Worm (Caenorhabditis elegans) whole organism, L1 larva: ENCODE measurements around the gene col-42.

ENCODE experiments used
- F16B12.6 ChIP-seq: fragments of 150-350 bp; optimal IDR thresholded peaks from 2 replicates; lab custom pipeline; 2014; ENCODE audit warnings: missing biosample characterization, missing genetic modification characterization
- Y116A8C.19 ChIP-seq: sonication (generic microtip); optimal IDR thresholded peaks from 2 replicates; lab custom pipeline; 2016; ENCODE audit warnings: missing compliant biosample characterization, missing genetic modification characterization, borderline replicate concordance
- ceh-88 ChIP-seq: fragments of 200-800 bp; sonication (Bioruptor generic); IDR thresholded peaks from 2 replicates; pipeline ENCODE4 v1.3.6; 2022; ENCODE audit warnings: missing genetic modification characterization, missing compliant biosample characterization
- ces-1 ChIP-seq: fragments of 150-350 bp; optimal IDR thresholded peaks from 2 replicates; lab custom pipeline; 2014; ENCODE audit warnings: missing biosample characterization, missing genetic modification reagents, missing genetic modification characterization
- dsc-1 ChIP-seq: sonication (generic microtip); optimal IDR thresholded peaks from 2 replicates; lab custom pipeline; 2016; ENCODE audit warnings: mild to moderate bottlenecking, missing genetic modification characterization, missing compliant biosample characterization
- efl-1 ChIP-seq, 4 experiments: fragments of 150-350 bp; optimal IDR thresholded peaks in 3 of 4; peaks in 1 of 4; 1 replicate in 1 of 4; 2 replicates in 3 of 4; lab custom pipeline; 2014; ENCODE audit warnings: missing biosample characterization in 2 of 4, missing genetic modification characterization in 2 of 4, missing genetic modification reagents in 2 of 4
- egl-13 ChIP-seq: sonication (generic microtip); optimal IDR thresholded peaks from 2 replicates; lab custom pipeline; 2016; ENCODE audit warnings: missing genotype, missing genetic modification reagents, missing genetic modification characterization, missing compliant biosample characterization
- elt-3 ChIP-seq, 6 experiments: fragments of 150-350 bp in 1 of 6; sonication (generic microtip); optimal IDR thresholded peaks; 2 replicates each; lab custom pipeline; 2017 to 2018; ENCODE audit warnings: missing biosample characterization in 6 of 6, missing genetic modification characterization in 6 of 6, inconsistent platforms in 1 of 6
- fkh-8 ChIP-seq: sonication (generic microtip); optimal IDR thresholded peaks from 2 replicates; lab custom pipeline; 2016; ENCODE audit warnings: mild to moderate bottlenecking, missing genetic modification characterization, missing compliant biosample characterization
- hlh-17 ChIP-seq: fragments of 200-800 bp; sonication (Bioruptor generic); optimal IDR thresholded peaks from 2 replicates; lab custom pipeline; 2018; ENCODE audit warnings: missing genetic modification characterization, mild to moderate bottlenecking, missing compliant biosample characterization, moderate library complexity, borderline replicate concordance
- irx-1 ChIP-seq: sonication (generic microtip); optimal IDR thresholded peaks from 2 replicates; lab custom pipeline; 2016; ENCODE audit warnings: missing genetic modification characterization, missing compliant biosample characterization
- isw-1 ChIP-seq: fragments of 200-800 bp; sonication (Bioruptor generic); IDR thresholded peaks from 2 replicates; pipeline ENCODE4 v1.3.6; 2022; ENCODE audit warnings: missing genetic modification characterization, missing compliant biosample characterization
- lin-13 ChIP-seq: fragments of 150-350 bp; optimal IDR thresholded peaks from 2 replicates; lab custom pipeline; 2014; ENCODE audit warnings: missing biosample characterization, missing genetic modification reagents, missing genetic modification characterization
- lin-15B ChIP-seq: fragments of 150-350 bp; sonication (generic microtip); optimal IDR thresholded peaks from 3 replicates; lab custom pipeline; 2014; ENCODE audit warnings: missing biosample characterization, missing genetic modification characterization
- lsy-2 ChIP-seq, 2 experiments: fragments of 150-350 bp; optimal IDR thresholded peaks; 2 replicates each; lab custom pipeline; 2014; ENCODE audit warnings: missing biosample characterization in 2 of 2, missing genetic modification characterization in 2 of 2
- mdl-1 ChIP-seq, 2 experiments: fragments of 150-350 bp; optimal IDR thresholded peaks; 2 replicates each; lab custom pipeline; 2014 to 2017; ENCODE audit warnings: missing biosample characterization in 2 of 2, missing genetic modification characterization in 2 of 2, inconsistent platforms in 1 of 2
- mef-2 ChIP-seq: fragments of 150-350 bp; optimal IDR thresholded peaks from 2 replicates; lab custom pipeline; 2014; ENCODE audit warnings: missing biosample characterization, missing genetic modification characterization
- mep-1 ChIP-seq: fragments of 150-350 bp; optimal IDR thresholded peaks from 2 replicates; lab custom pipeline; 2014; ENCODE audit warnings: missing biosample characterization, missing genetic modification characterization
- nhr-11 ChIP-seq: fragments of 150-350 bp; optimal IDR thresholded peaks from 2 replicates; lab custom pipeline; 2014; ENCODE audit warnings: missing biosample characterization, missing genetic modification characterization
- nhr-12 ChIP-seq: sonication (generic microtip); optimal IDR thresholded peaks from 2 replicates; lab custom pipeline; 2017; ENCODE audit warnings: missing biosample characterization, missing genetic modification characterization
- nhr-20 ChIP-seq: sonication (generic microtip); optimal IDR thresholded peaks from 2 replicates; lab custom pipeline; 2016; ENCODE audit warnings: mild to moderate bottlenecking, missing genetic modification characterization, missing compliant biosample characterization
- nhr-47 ChIP-seq: sonication (generic microtip); optimal IDR thresholded peaks from 2 replicates; lab custom pipeline; 2016; ENCODE audit warnings: mild to moderate bottlenecking, missing genetic modification characterization, moderate library complexity, missing compliant biosample characterization
- nhr-71 ChIP-seq: sonication (generic microtip); optimal IDR thresholded peaks from 2 replicates; lab custom pipeline; 2016; ENCODE audit warnings: mild to moderate bottlenecking, missing genetic modification characterization, moderate library complexity, missing compliant biosample characterization
- nhr-90 ChIP-seq: sonication (generic microtip); optimal IDR thresholded peaks from 2 replicates; lab custom pipeline; 2016; ENCODE audit warnings: mild to moderate bottlenecking, missing genetic modification characterization, missing compliant biosample characterization; ENCODE audit not compliant: poor library complexity
- pax-3 ChIP-seq: fragments of 200-800 bp; sonication (Bioruptor generic); optimal IDR thresholded peaks from 2 replicates; lab custom pipeline; 2018; ENCODE audit warnings: mild to moderate bottlenecking, missing genetic modification characterization, moderate library complexity, missing compliant biosample characterization
- snpc-4 ChIP-seq: fragments of 150-350 bp; optimal IDR thresholded peaks from 2 replicates; lab custom pipeline; 2014; ENCODE audit warnings: missing biosample characterization, missing genetic modification characterization
- sox-4 ChIP-seq: sonication (generic microtip); optimal IDR thresholded peaks from 2 replicates; lab custom pipeline; 2016; ENCODE audit warnings: missing genetic modification characterization, missing compliant biosample characterization
- sup-37 ChIP-seq: fragments of 200-800 bp; sonication (Bioruptor generic); optimal IDR thresholded peaks from 2 replicates; lab custom pipeline; 2018; ENCODE audit warnings: mild to moderate bottlenecking, missing genetic modification characterization, missing compliant biosample characterization
- tlp-1 ChIP-seq: fragments of 150-350 bp; optimal IDR thresholded peaks from 2 replicates; lab custom pipeline; 2014; ENCODE audit warnings: missing biosample characterization, missing genetic modification characterization
- xbp-1 ChIP-seq: sonication (generic microtip); optimal IDR thresholded peaks from 2 replicates; lab custom pipeline; 2016; ENCODE audit warnings: missing genetic modification characterization, missing compliant biosample characterization
- zag-1 ChIP-seq: fragments of 150-350 bp; optimal IDR thresholded peaks from 2 replicates; lab custom pipeline; 2014; ENCODE audit warnings: missing biosample characterization, missing genetic modification characterization
- ztf-4 ChIP-seq: fragments of 150-350 bp; optimal IDR thresholded peaks from 2 replicates; lab custom pipeline; 2014; ENCODE audit warnings: missing biosample characterization, missing genetic modification characterization

The col-42 gene

ce11 chrV:18670017-18670416 is 31.7 kb downstream of the col-42 start, which contains the start of gene Y69H2.10:
Gene Y69H2.10 (plus strand): TSS chrV:18670317.
- TF ChIP-seq hlh-17 (GFP tag; lab: Kevin White, UChicago) (no peak), lin-13 (GFP tag; lab: Kevin White, UChicago) (no peak), zag-1 (tag; lab: Kevin White, UChicago) (no peak), snpc-4 (tag; lab: Kevin White, UChicago) (no peak), xbp-1 (tag; lab: Kevin White, UChicago) (no peak), fkh-8 (tag; lab: Kevin White, UChicago) (no peak), nhr-90 (tag; lab: Kevin White, UChicago) (no peak), F16B12.6 (no peak), mdl-1 (tag; optimal IDR thresholded peaks at IDR 0.05; lab: Kevin White, UChicago) (no peak), lsy-2 (tag; optimal IDR thresholded peaks at IDR 0.05; lab: Kevin White, UChicago) (no peak), ces-1 (GFP tag; lab: Kevin White, UChicago) (no peak)

ce11 chrV:18671811-18672210 is 33.5 kb downstream of the col-42 start:
- TF ChIP-seq efl-1 (optimal IDR thresholded peaks at IDR 0.05; lab: Kevin White, UChicago) (no peak), efl-1 (GFP tag; optimal IDR thresholded peaks at IDR 0.05 in 1 of 2; lab: Kevin White, UChicago) (peak in 1 of 2 experiments; percentile 82), Y116A8C.19 (tag; lab: Kevin White, UChicago) (no peak)
- TF ChIP-seq, all 84 proteins: peak for 1

ce11 chrV:18674367-18674766 is 36.1 kb downstream of the col-42 start:
- TF ChIP-seq Y116A8C.19 (tag; lab: Kevin White, UChicago) = no peak
- TF ChIP-seq isw-1 = no peak
- TF ChIP-seq irx-1 (tag; lab: Kevin White, UChicago) = no peak
- TF ChIP-seq nhr-11 = no peak
- TF ChIP-seq sup-37 = no peak
- TF ChIP-seq mef-2 = no peak
- TF ChIP-seq nhr-20 (tag; lab: Kevin White, UChicago) = no peak

- TF ChIP-seq nhr-47 (peak; percentile 64), lin-15B (no peak), mdl-1 (tag; optimal IDR thresholded peaks at IDR 0.05; lab: Kevin White, UChicago) (no peak), egl-13 (tag; lab: Kevin White, UChicago) (peak; percentile 7), fkh-8 (tag; lab: Kevin White, UChicago) (peak; percentile 63), pax-3 (peak; percentile 54), ceh-88 (GFP tag; lab: Robert Waterston, UW) (no peak), dsc-1 (peak; percentile 80), Y116A8C.19 (tag; lab: Kevin White, UChicago) (no peak), sox-4 (tag; lab: Kevin White, UChicago) (peak; percentile 12)
Measured at ce11 chrV:18684455-18684987, 46.2 kb downstream of the col-42 start, which contains the start of gene Y69H2.17. Gene Y69H2.17 (plus strand): TSS chrV:18684937.

- no peak for TF ChIP-seq ztf-4 (tag; lab: Kevin White, UChicago)
- no peak for TF ChIP-seq nhr-71 (tag; lab: Kevin White, UChicago)
- TF ChIP-seq nhr-12 (tag; lab: Kevin White, UChicago) = no peak
- no peak for TF ChIP-seq tlp-1 (tag; lab: Kevin White, UChicago)
- TF ChIP-seq efl-1 (optimal IDR thresholded peaks at IDR 0.05; lab: Kevin White, UChicago) = no peak
- peak in 1 of 2 experiments; percentile 71 for TF ChIP-seq efl-1 (GFP tag; optimal IDR thresholded peaks at IDR 0.05 in 1 of 2; lab: Kevin White, UChicago)
- TF ChIP-seq elt-3 (tag; optimal IDR thresholded peaks at IDR 0.05; lab: Kevin White, UChicago) = no peak
- TF ChIP-seq mep-1 (tag; lab: Kevin White, UChicago) = no peak
- TF ChIP-seq, all 84 proteins: peak for 1
Measured at ce11 chrV:18687361-18687760, 49.1 kb downstream of the col-42 start.
